Worm (Caenorhabditis elegans) whole organism, mixed stage, embryonic: Measurements from ENCODE around the gene F21G4.1.

ENCODE experiments used
- M03D4.4 ChIP-seq: sonication (generic microtip); optimal IDR thresholded peaks from 2 replicates; lab custom pipeline; 2017; ENCODE audit warnings: mild to moderate bottlenecking, missing genetic modification characterization, missing compliant biosample characterization
- bed-3 ChIP-seq: fragments of 200-800 bp; sonication (Bioruptor generic); optimal IDR thresholded peaks from 3 replicates; lab custom pipeline; 2018; ENCODE audit warnings: mild to moderate bottlenecking, missing genetic modification characterization, moderate library complexity, missing compliant biosample characterization
- nhr-12 ChIP-seq: fragments of 150-350 bp; optimal IDR thresholded peaks from 2 replicates; lab custom pipeline; 2014; ENCODE audit warnings: missing biosample characterization, missing genetic modification characterization
- nhr-28 ChIP-seq: fragments of 150-350 bp; optimal IDR thresholded peaks from 2 replicates; lab custom pipeline; 2014; ENCODE audit warnings: missing biosample characterization, missing genetic modification characterization
- snpc-4 ChIP-seq: fragments of 150-350 bp; optimal IDR thresholded peaks from 2 replicates; lab custom pipeline; 2014; ENCODE audit warnings: missing biosample characterization, missing genetic modification characterization

DNA sequence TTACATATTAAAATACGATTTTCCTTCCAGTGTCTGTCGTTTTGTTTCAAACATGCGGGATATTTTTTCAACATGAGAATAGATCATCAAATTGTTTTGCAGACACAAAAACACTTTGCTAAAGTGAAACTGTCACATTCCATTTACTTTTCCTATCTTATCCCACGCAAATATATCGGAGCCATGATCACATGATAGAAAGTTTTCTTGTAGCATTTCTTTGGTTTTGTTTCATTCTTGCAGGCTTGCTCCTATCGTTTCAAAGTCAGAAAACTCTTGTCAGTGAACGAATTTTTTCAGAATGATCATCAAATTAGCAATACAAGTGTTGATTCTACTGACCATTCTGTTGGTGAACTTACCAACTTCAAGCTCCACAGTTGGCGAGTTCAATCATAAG is 29.1 kb upstream of the F21G4.1 start, which contains the start of gene C17G1.2:
- TF ChIP-seq snpc-4 (tag; lab: Kevin White, UChicago) (no peak), nhr-28 (no peak), M03D4.4 (no peak), bed-3 (GFP tag; lab: Kevin White, UChicago) (no peak), nhr-12 (tag; lab: Kevin White, UChicago) (no peak)
